Worm (Caenorhabditis elegans) whole organism, dauer: ENCODE results near the gene F35C11.4.

Source experiments
- unc-62 ChIP-seq: sonication (generic microtip); optimal IDR thresholded peaks from 2 replicates; lab custom pipeline; 2017; ENCODE audit warnings: missing biosample characterization, missing genetic modification reagents, missing genetic modification characterization

Gene F35C11.4

ce11 chrII:8248745-8249144 lies at the start of gene F35C11.4, which contains the start of gene F35C11.2:
F35C11.4 (plus strand) TSS chrII:8249004.
F35C11.2 (minus strand) TSS chrII:8248834.
- TF ChIP-seq unc-62 (GFP tag; lab: Kevin White, UChicago) = no peak

DNA sequence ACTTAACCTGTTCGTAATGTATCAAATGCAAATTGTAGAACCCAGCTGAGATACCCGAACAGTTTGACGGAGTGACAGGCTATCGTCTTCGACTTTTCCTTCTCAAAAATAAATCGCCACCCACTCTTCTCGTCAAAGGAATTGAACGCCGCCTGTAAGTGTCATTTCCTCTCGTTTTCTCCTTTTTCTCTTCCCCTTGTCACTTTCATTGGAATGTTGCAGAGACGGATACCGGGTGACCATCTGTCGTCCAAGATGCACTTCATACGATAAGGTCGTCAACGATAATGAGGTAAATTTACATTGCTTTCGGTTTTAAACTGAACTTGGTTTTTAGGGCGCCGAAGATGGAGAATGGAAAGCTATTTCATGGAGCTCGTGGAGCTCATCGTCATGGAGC lies 49.0 kb upstream of the F35C11.4 start:
- TF ChIP-seq unc-62 (GFP tag; lab: Kevin White, UChicago) = no peak

DNA sequence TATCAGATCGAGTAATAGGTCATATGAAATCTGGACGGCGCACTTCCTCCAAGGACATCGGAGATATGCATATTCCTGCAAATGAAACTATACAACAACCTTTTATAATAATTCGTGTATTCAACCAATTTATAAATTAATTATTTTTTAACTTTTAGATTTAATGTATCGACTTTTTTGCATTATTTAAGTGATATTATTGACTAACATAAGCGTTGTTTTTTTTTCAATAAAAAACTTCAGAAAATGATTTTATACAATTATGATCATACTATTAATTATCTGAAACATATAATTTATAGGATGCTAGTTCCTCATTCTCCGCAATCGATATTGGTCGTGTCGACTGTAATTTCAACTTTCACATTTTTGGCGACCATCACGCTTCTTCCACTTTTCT lies 44.8 kb upstream of the F35C11.4 start, which contains the start of gene col-76:
Gene col-76, plus strand, starts transcription at position 301 of the 400 bp plus-strand sequence.
- no peak for TF ChIP-seq unc-62 (GFP tag; lab: Kevin White, UChicago)

- no peak for TF ChIP-seq unc-62 (GFP tag; lab: Kevin White, UChicago)
Observed at ce11 chrII:8205612-8206011, 43.2 kb upstream of the F35C11.4 start.

DNA sequence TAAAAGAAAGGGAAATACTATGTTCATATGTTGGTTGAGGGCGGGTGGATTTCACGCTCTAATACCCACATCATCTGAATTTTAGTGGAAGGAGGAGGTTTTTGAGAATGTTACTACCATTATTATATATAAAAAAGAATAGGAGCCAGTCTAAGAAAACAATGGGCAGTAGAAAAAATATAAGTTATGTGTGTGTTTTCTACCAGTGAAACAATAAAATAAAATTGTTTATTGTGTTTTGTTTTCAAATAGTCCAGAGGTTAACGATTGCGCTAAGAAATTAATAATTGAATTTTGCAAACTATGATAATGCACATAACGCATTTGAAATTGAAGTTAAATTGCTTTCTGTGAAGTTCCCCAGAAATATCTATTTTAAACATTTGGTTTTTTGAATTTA lies 39.3 kb upstream of the F35C11.4 start, which contains the start of gene M110.8:
Gene M110.8, minus strand, starts transcription at position 101 of the 400 bp plus-strand sequence.
- no peak for TF ChIP-seq unc-62 (GFP tag; lab: Kevin White, UChicago)

ce11 chrII:8212680-8213079 lies 36.1 kb upstream of the F35C11.4 start, which contains the start of gene twk-3:
twk-3 (minus strand) TSS chrII:8212780.
- no peak for TF ChIP-seq unc-62 (GFP tag; lab: Kevin White, UChicago)

ce11 chrII:8214367-8214766 lies 34.4 kb upstream of the F35C11.4 start, which contains the start of gene M110.10:
M110.10 (minus strand) TSS chrII:8214467.
- no peak for TF ChIP-seq unc-62 (GFP tag; lab: Kevin White, UChicago)

- no peak for TF ChIP-seq unc-62 (GFP tag; lab: Kevin White, UChicago)
Observed at ce11 chrII:8216433-8216832, 32.4 kb upstream of the F35C11.4 start, which contains the start of gene M110.3. M110.3 (minus strand) TSS chrII:8216616.

DNA sequence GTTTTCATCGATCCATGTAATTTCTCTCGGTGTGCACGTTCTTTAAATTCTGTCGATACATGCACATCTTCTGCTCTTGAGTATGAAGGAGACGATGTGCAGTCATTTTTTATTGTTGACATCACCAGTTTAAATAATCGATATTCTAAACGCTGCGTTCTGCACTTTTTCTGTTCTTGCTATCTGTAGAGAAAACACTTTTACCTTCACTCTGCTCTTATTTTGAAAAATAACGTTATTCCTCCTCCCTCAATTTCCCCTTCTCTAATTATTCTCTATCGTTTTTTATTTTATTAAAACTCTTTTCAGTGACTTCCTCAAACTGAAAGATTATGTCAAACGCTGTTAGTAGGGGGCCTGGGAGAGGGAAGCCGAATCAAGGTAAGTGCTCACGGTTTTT lies 31.9 kb upstream of the F35C11.4 start, which contains the start of gene ifg-1:
Gene ifg-1, plus strand, starts transcription at position 301 of the 400 bp plus-strand sequence.
- no peak for TF ChIP-seq unc-62 (GFP tag; lab: Kevin White, UChicago)

DNA sequence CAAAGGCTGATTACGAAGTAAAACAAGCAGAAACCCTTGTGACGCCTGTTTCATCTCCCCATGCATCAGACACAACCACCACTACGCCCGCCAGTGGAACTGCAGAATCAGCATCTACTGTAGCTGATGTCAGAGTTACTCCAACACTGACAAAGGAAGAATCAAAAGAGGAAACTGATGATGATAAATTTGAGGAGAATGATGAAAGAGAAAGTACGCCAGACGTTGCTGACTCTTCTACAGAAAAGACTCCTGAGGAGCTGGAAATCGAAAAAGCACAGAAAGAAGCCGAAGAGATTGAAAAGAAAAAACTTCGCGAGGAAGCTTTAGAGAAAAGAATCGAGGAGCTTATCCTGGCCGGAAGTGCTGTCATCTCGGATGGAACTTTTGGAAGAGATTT lies 30.5 kb upstream of the F35C11.4 start:
- TF ChIP-seq unc-62 (GFP tag; lab: Kevin White, UChicago) = no peak

ce11 chrII:8220267-8220666 lies 28.5 kb upstream of the F35C11.4 start:
- no peak for TF ChIP-seq unc-62 (GFP tag; lab: Kevin White, UChicago)

ce11 chrII:8222309-8223065 lies 26.3 kb upstream of the F35C11.4 start, which contains the start of gene dab-1:
dab-1 (plus strand) TSS chrII:8222386.
- no peak for TF ChIP-seq unc-62 (GFP tag; lab: Kevin White, UChicago)

ce11 chrII:8223422-8223821 lies 25.4 kb upstream of the F35C11.4 start:
- TF ChIP-seq unc-62 (GFP tag; lab: Kevin White, UChicago) = no peak

ce11 chrII:8223945-8224344 lies 24.9 kb upstream of the F35C11.4 start:
- TF ChIP-seq unc-62 (GFP tag; lab: Kevin White, UChicago) = no peak

- no peak for TF ChIP-seq unc-62 (GFP tag; lab: Kevin White, UChicago)
Observed at ce11 chrII:8224623-8225022, 24.2 kb upstream of the F35C11.4 start.

DNA sequence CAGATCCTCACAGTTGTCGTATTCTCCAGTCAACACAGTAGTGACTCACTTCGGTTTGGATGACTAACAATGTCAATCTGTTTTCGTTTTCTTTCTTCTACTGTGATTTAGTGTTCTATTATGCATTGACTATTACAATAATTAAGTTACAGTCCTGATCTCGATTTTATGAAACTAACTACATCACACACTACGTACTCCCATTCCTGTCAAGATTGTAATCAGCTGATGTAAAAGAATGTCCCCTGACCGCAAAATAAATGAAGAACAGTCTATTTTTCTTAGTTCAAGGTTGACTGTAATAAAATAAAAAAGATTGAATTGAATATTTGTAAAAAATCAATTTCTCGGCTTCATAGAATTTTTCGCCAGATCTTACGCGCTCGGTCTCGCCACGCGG lies 23.5 kb upstream of the F35C11.4 start:
- TF ChIP-seq unc-62 (GFP tag; lab: Kevin White, UChicago) = no peak

DNA sequence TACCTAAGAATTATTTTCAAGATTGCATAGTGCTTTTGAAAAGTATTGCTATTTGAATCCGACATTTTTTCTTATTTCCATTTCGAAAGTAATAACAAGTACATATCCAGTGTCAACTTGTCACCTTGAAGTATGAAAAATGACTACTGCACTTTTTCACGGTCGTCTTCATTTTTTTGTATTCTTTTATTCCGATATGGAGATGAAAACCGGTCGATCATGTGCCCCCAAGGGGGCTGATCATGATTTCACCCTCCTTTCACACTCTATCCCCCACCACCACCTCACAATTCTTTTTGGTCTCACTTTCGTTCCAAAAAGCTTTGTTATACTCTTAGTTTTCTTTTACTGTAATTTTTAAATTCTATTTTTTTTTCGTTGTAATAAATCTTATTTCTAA lies 22.9 kb upstream of the F35C11.4 start:
- no peak for TF ChIP-seq unc-62 (GFP tag; lab: Kevin White, UChicago)
